Worm (Caenorhabditis elegans) whole organism, late embryonic: Measurements from ENCODE around the gene F10D2.16.

Experiments
- C08G9.2 ChIP-seq: sonication (generic microtip); optimal IDR thresholded peaks from 2 replicates; lab custom pipeline; 2016; ENCODE audit warnings: mild to moderate bottlenecking, missing genetic modification characterization, moderate library complexity, missing compliant biosample characterization
- K02D7.2 ChIP-seq: sonication (generic microtip); optimal IDR thresholded peaks from 2 replicates; lab custom pipeline; 2017; ENCODE audit warnings: mild to moderate bottlenecking, missing genetic modification characterization, missing compliant biosample characterization
- T23F11.4 ChIP-seq: fragments of 200-800 bp; sonication (Bioruptor generic); optimal IDR thresholded peaks from 2 replicates; lab custom pipeline; 2018; ENCODE audit warnings: mild to moderate bottlenecking, missing genetic modification characterization, missing compliant biosample characterization
- Y22D7AL.16 ChIP-seq: sonication (generic microtip); optimal IDR thresholded peaks from 2 replicates; lab custom pipeline; 2016; ENCODE audit warnings: missing genetic modification characterization, missing compliant biosample characterization
- ama-1 ChIP-seq: fragments of 150-350 bp; optimal IDR thresholded peaks from 2 replicates; lab custom pipeline; 2014
- ceh-14 ChIP-seq: sonication (generic microtip); optimal IDR thresholded peaks from 2 replicates; lab custom pipeline; 2016; ENCODE audit warnings: missing genotype, missing genetic modification characterization, missing compliant biosample characterization
- ceh-22 ChIP-seq: sonication (generic microtip); optimal IDR thresholded peaks from 2 replicates; lab custom pipeline; 2017; ENCODE audit warnings: missing biosample characterization, missing genetic modification characterization
- ceh-24 ChIP-seq: sonication (generic microtip); optimal IDR thresholded peaks from 2 replicates; lab custom pipeline; 2016; ENCODE audit warnings: mild to moderate bottlenecking, missing genetic modification characterization, missing compliant biosample characterization
- ceh-31 ChIP-seq: sonication (generic microtip); optimal IDR thresholded peaks from 2 replicates; lab custom pipeline; 2016; ENCODE audit warnings: missing genetic modification characterization, missing compliant biosample characterization
- ceh-48 ChIP-seq: sonication (generic microtip); optimal IDR thresholded peaks from 2 replicates; lab custom pipeline; 2016; ENCODE audit warnings: missing genetic modification characterization, inconsistent platforms, missing compliant biosample characterization
- ceh-6 ChIP-seq: fragments of 200-800 bp; sonication (Bioruptor generic); optimal IDR thresholded peaks from 2 replicates; lab custom pipeline; 2018; ENCODE audit warnings: mild to moderate bottlenecking, missing genetic modification characterization, missing compliant biosample characterization
- dmd-4 ChIP-seq: sonication (generic microtip); optimal IDR thresholded peaks from 2 replicates; lab custom pipeline; 2016; ENCODE audit warnings: borderline replicate concordance, missing genetic modification characterization, missing compliant biosample characterization
- ets-4 ChIP-seq: sonication (generic microtip); optimal IDR thresholded peaks from 2 replicates; lab custom pipeline; 2016; ENCODE audit warnings: missing genetic modification characterization, missing compliant biosample characterization
- fax-1 ChIP-seq: sonication (generic microtip); optimal IDR thresholded peaks from 2 replicates; lab custom pipeline; 2016; ENCODE audit warnings: missing genotype, missing genetic modification characterization, missing compliant biosample characterization
- fkh-10 ChIP-seq: fragments of 150-350 bp; optimal IDR thresholded peaks from 2 replicates; lab custom pipeline; 2014; ENCODE audit warnings: missing biosample characterization, missing genetic modification reagents, missing genetic modification characterization
- gmeb-2 ChIP-seq: sonication (generic microtip); optimal IDR thresholded peaks from 2 replicates; lab custom pipeline; 2016; ENCODE audit warnings: missing genetic modification characterization, inconsistent platforms, missing compliant biosample characterization
- hlh-13 ChIP-seq: fragments of 200-800 bp; sonication (Bioruptor generic); optimal IDR thresholded peaks from 2 replicates; lab custom pipeline; 2018; ENCODE audit warnings: mild to moderate bottlenecking, missing genetic modification characterization, missing compliant biosample characterization
- hlh-6 ChIP-seq: sonication (generic microtip); optimal IDR thresholded peaks from 2 replicates; lab custom pipeline; 2016; ENCODE audit warnings: missing genotype, missing genetic modification characterization, missing compliant biosample characterization
- hlh-8 ChIP-seq: sonication (generic microtip); optimal IDR thresholded peaks from 2 replicates; lab custom pipeline; 2016; ENCODE audit warnings: missing genotype, missing genetic modification characterization, missing compliant biosample characterization
- lin-11 ChIP-seq: fragments of 200-800 bp; sonication (Bioruptor generic); optimal IDR thresholded peaks from 2 replicates; lab custom pipeline; 2018; ENCODE audit warnings: mild to moderate bottlenecking, missing genetic modification characterization, missing compliant biosample characterization
- madf-2 ChIP-seq: sonication (generic microtip); optimal IDR thresholded peaks from 2 replicates; lab custom pipeline; 2017; ENCODE audit warnings: missing genetic modification characterization, missing compliant biosample characterization
- nhr-11 ChIP-seq: fragments of 150-350 bp; optimal IDR thresholded peaks from 2 replicates; lab custom pipeline; 2014; ENCODE audit warnings: missing biosample characterization, missing genetic modification characterization
- npax-4 ChIP-seq: sonication (generic microtip); optimal IDR thresholded peaks from 2 replicates; lab custom pipeline; 2016; ENCODE audit warnings: missing genetic modification characterization, missing compliant biosample characterization
- pag-3 ChIP-seq: sonication (generic microtip); optimal IDR thresholded peaks from 2 replicates; lab custom pipeline; 2016; ENCODE audit warnings: missing compliant biosample characterization, missing genetic modification characterization, borderline replicate concordance
- pqm-1 ChIP-seq: sonication (generic microtip); optimal IDR thresholded peaks from 2 replicates; lab custom pipeline; 2016; ENCODE audit warnings: missing genetic modification characterization, missing compliant biosample characterization
- pros-1 ChIP-seq: fragments of 150-350 bp; optimal IDR thresholded peaks from 2 replicates; lab custom pipeline; 2014; ENCODE audit warnings: missing biosample characterization, missing genetic modification reagents, missing genetic modification characterization
- sdc-2 ChIP-seq: sonication (generic microtip); optimal IDR thresholded peaks from 2 replicates; lab custom pipeline; 2016; ENCODE audit warnings: missing genotype, missing genetic modification characterization, missing compliant biosample characterization
- sox-2 ChIP-seq: fragments of 200-800 bp; sonication (Bioruptor generic); IDR thresholded peaks from 2 replicates; pipeline ENCODE4 v1.3.6; 2022; ENCODE audit warnings: missing genetic modification reagents, missing genetic modification characterization, missing compliant biosample characterization
- tbx-2 ChIP-seq: sonication (generic microtip); optimal IDR thresholded peaks from 2 replicates; lab custom pipeline; 2016; ENCODE audit warnings: missing genetic modification characterization, missing compliant biosample characterization
- tbx-7 ChIP-seq: sonication (generic microtip); optimal IDR thresholded peaks from 2 replicates; lab custom pipeline; 2016; ENCODE audit warnings: missing genotype, missing genetic modification characterization, missing compliant biosample characterization
- ttx-3 ChIP-seq: sonication (generic microtip); optimal IDR thresholded peaks from 2 replicates; lab custom pipeline; 2016; ENCODE audit warnings: missing genetic modification reagents, missing genetic modification characterization, missing compliant biosample characterization
- unc-55 ChIP-seq: sonication (generic microtip); optimal IDR thresholded peaks from 2 replicates; lab custom pipeline; 2017; ENCODE audit warnings: missing biosample characterization, missing genetic modification reagents, missing genetic modification characterization
- unc-86 ChIP-seq: sonication (generic microtip); optimal IDR thresholded peaks from 2 replicates; lab custom pipeline; 2016; ENCODE audit warnings: missing genetic modification characterization, missing compliant biosample characterization
- zip-5 ChIP-seq: sonication (generic microtip); optimal IDR thresholded peaks from 2 replicates; lab custom pipeline; 2016; ENCODE audit warnings: missing genetic modification characterization, missing compliant biosample characterization
- ztf-16 ChIP-seq: sonication (generic microtip); optimal IDR thresholded peaks from 2 replicates; lab custom pipeline; 2017; ENCODE audit warnings: missing genetic modification characterization, missing compliant biosample characterization

F10D2.16 gene

ce11 chrV:7156079-7156478 lies 22.0 kb downstream of the F10D2.16 start, which contains the start of gene F10D2.10:
Gene F10D2.10, minus strand, starts transcription at chrV:7156179.
- TF ChIP-seq ceh-31 (tag; lab: Kevin White, UChicago), result no peak
- no peak for TF ChIP-seq ets-4 (tag; lab: Kevin White, UChicago)
- TF ChIP-seq ceh-6 (GFP tag; lab: Kevin White, UChicago), result no peak
- no peak for TF ChIP-seq hlh-8

ce11 chrV:7157089-7157488 lies 23.0 kb downstream of the F10D2.16 start, which contains the start of gene ugt-39:
Gene ugt-39, plus strand, starts transcription at chrV:7157142.
- TF ChIP-seq Y22D7AL.16 (tag; lab: Kevin White, UChicago), result no peak
- no peak for TF ChIP-seq ets-4 (tag; lab: Kevin White, UChicago)
- no peak for TF ChIP-seq hlh-6 (tag; lab: Kevin White, UChicago)
- no peak for TF ChIP-seq npax-4
- TF ChIP-seq ttx-3 (tag; lab: Kevin White, UChicago), result no peak
- TF ChIP-seq fkh-10 (GFP tag; lab: Kevin White, UChicago), result no peak
- no peak for TF ChIP-seq dmd-4
- no peak for TF ChIP-seq T23F11.4
- TF ChIP-seq zip-5 (tag; lab: Kevin White, UChicago), result no peak
- TF ChIP-seq hlh-13, result no peak
- TF ChIP-seq sdc-2 (tag; lab: Kevin White, UChicago), result no peak
- TF ChIP-seq madf-2 (tag; lab: Kevin White, UChicago), result no peak
- no peak for TF ChIP-seq C08G9.2 (tag; lab: Kevin White, UChicago)
- no peak for TF ChIP-seq unc-86 (tag; lab: Kevin White, UChicago)
- no peak for TF ChIP-seq K02D7.2 (tag; lab: Kevin White, UChicago)
- TF ChIP-seq gmeb-2 (tag; lab: Kevin White, UChicago), result no peak
- no peak for TF ChIP-seq nhr-11
- no peak for TF ChIP-seq fax-1 (tag; lab: Kevin White, UChicago)
- TF ChIP-seq ceh-24 (tag; lab: Kevin White, UChicago), result no peak
- no peak for TF ChIP-seq unc-55 (GFP tag; lab: Kevin White, UChicago)
- TF ChIP-seq, all 69 proteins: peak for 0

- TF ChIP-seq ztf-16 (tag; lab: Kevin White, UChicago) (no peak), ama-1 (no peak), C08G9.2 (tag; lab: Kevin White, UChicago) (no peak), lin-11 (tag; lab: Kevin White, UChicago) (no peak), zip-5 (tag; lab: Kevin White, UChicago) (no peak), pqm-1 (tag; lab: Kevin White, UChicago) (no peak), tbx-2 (tag; lab: Kevin White, UChicago) (no peak), ceh-48 (tag; lab: Kevin White, UChicago) (no peak), ceh-22 (tag; lab: Kevin White, UChicago) (no peak), sox-2 (no peak), pag-3 (no peak), ceh-14 (tag; lab: Kevin White, UChicago) (no peak), pros-1 (tag; lab: Kevin White, UChicago) (no peak), tbx-7 (no peak)
These were observed 25.3 kb downstream of the F10D2.16 start, which contains the start of gene str-204 for ce11 chrV:7159391-7159790. Gene str-204, plus strand, starts transcription at chrV:7159691.

ce11 chrV:7163477-7164114 lies 29.5 kb downstream of the F10D2.16 start, which contains the start of gene ugt-41:
Gene ugt-41, minus strand, starts transcription at chrV:7163595.
- TF ChIP-seq ttx-3 (tag; lab: Kevin White, UChicago), result no peak
- no peak for TF ChIP-seq ets-4 (tag; lab: Kevin White, UChicago)

ce11 chrV:7164210-7164609 lies 30.1 kb downstream of the F10D2.16 start, which contains the start of gene srh-83:
Gene srh-83, plus strand, starts transcription at chrV:7164510.
- TF ChIP-seq sox-2 (no peak), ceh-6 (GFP tag; lab: Kevin White, UChicago) (no peak), C08G9.2 (tag; lab: Kevin White, UChicago) (no peak), ceh-48 (tag; lab: Kevin White, UChicago) (no peak), unc-86 (tag; lab: Kevin White, UChicago) (no peak)
